Fruit fly (Drosophila melanogaster) whole organism, embryonic: ENCODE results near the gene Bruce.

ENCODE experiments used
- CG4360 ChIP-seq: fragments of 200-800 bp; sonication (Bioruptor generic); IDR thresholded peaks from 2 replicates; pipeline ENCODE4 v1.3.6; 2022; ENCODE audit warnings: missing biosample characterization, missing genetic modification characterization
- CG4854 ChIP-seq: fragments of 200-800 bp; sonication (Bioruptor generic); optimal IDR thresholded peaks from 2 replicates; lab custom pipeline; 2016; ENCODE audit warnings: missing biosample characterization, missing genetic modification characterization, inconsistent platforms
- HLH3B ChIP-seq: fragments of 200-800 bp; sonication (Bioruptor generic); IDR thresholded peaks from 2 replicates; pipeline ENCODE4 v1.3.6; 2022; ENCODE audit warnings: missing biosample characterization, missing genetic modification characterization
- Sin3A ChIP-seq: fragments of >200 bp; optimal IDR thresholded peaks from 2 replicates; lab custom pipeline; 2018
- crol ChIP-seq: fragments of 200-800 bp; sonication (Bioruptor generic); IDR thresholded peaks from 2 replicates; pipeline ENCODE4 v1.3.6; 2022; ENCODE audit warnings: missing biosample characterization, missing genetic modification characterization
- knrl ChIP-seq: fragments of 200-800 bp; sonication (Bioruptor generic); IDR thresholded peaks from 3 replicates; pipeline ENCODE4 v1.3.6; 2022; ENCODE audit warnings: missing biosample characterization, missing genetic modification characterization; ENCODE audit not compliant: partially characterized antibody
- tgo ChIP-seq: fragments of 200-800 bp; sonication (Bioruptor generic); IDR thresholded peaks from 3 replicates; pipeline ENCODE4 v1.3.6; 2022; ENCODE audit warnings: missing biosample characterization, missing genetic modification characterization

DNA sequence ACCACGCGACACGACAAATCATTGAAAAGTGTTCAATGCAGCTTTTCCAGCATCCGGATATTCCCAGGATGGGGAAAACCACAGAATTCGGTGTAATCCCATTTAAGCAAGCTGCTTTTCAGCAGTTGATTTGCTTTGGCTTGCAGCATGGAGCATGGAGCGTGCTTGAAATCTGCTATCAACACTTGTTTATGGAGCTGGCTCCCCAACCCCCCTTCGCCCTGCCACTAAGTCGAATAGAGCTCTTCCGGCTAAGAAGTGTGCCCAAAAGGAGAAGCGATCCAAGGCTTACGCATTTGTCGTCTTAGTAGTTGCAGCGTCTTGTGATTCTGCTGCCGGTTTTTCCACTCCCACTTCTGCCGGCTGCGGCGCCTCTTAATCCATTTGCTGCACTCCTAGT, 56.8 kb downstream of the Bruce start:
- no peak for TF ChIP-seq Sin3A (lab: Kevin White, UChicago)
- no peak for TF ChIP-seq crol (GFP tag; lab: Robert Waterston, UW)
- TF ChIP-seq tgo (GFP tag; lab: Robert Waterston, UW), result no peak
- TF ChIP-seq CG4854, result no peak
- TF ChIP-seq knrl (GFP tag; lab: Robert Waterston, UW), result no peak
- TF ChIP-seq HLH3B (GFP tag; lab: Robert Waterston, UW), result no peak
- no peak for TF ChIP-seq CG4360 (GFP tag; lab: Robert Waterston, UW)
